Worm (Caenorhabditis elegans): Measurements from ENCODE around the gene best-3.

- no peak for TF ChIP-seq skn-1 (tag; optimal IDR thresholded peaks at IDR 0.05)
- TF ChIP-seq C34F6.9 (tag; optimal IDR thresholded peaks at IDR 0.05) = no peak
- no peak for TF ChIP-seq nhr-11 (tag; optimal IDR thresholded peaks at IDR 0.05)
- no peak for TF ChIP-seq ztf-11 (tag; optimal IDR thresholded peaks at IDR 0.05)
- TF ChIP-seq nhr-77 (tag; optimal IDR thresholded peaks at IDR 0.05) = no peak
- TF ChIP-seq blmp-1 (tag; optimal IDR thresholded peaks at IDR 0.05; ENCODE audit: insufficient read depth) = no peak
- no peak for TF ChIP-seq gmeb-1 (tag; optimal IDR thresholded peaks at IDR 0.05)
- TF ChIP-seq fos-1 (tag; optimal IDR thresholded peaks at IDR 0.05) = no peak
Observed at ce11 chrII:11783-12182, 1.0 kb upstream of the best-3 start, which contains the start of gene best-4.

Data from whole organism, L2 larva.